Fruit fly (Drosophila melanogaster) whole organism, embryonic: Measurements from ENCODE around the gene bys.

ENCODE experiments used
- CG10267 ChIP-seq: fragments of 200-800 bp; sonication (Bioruptor generic); optimal IDR thresholded peaks from 2 replicates; lab custom pipeline; 2018; ENCODE audit warnings: missing biosample characterization, mild to moderate bottlenecking, missing genetic modification characterization, moderate library complexity
- CG10543 ChIP-seq: fragments of 200-800 bp; sonication (Bioruptor generic); optimal IDR thresholded peaks from 3 replicates; lab custom pipeline; 2017; ENCODE audit warnings: missing biosample characterization, mild to moderate bottlenecking, missing genetic modification characterization, moderate library complexity
- CG10959 ChIP-seq: fragments of 200-800 bp; sonication (Bioruptor generic); IDR thresholded peaks from 2 replicates; pipeline ENCODE4 v1.3.6; 2022; ENCODE audit warnings: missing biosample characterization, missing genetic modification characterization
- CG11504 ChIP-seq: fragments of 200-800 bp; sonication (Bioruptor generic); optimal IDR thresholded peaks from 3 replicates; lab custom pipeline; 2019; ENCODE audit warnings: missing biosample characterization, mild to moderate bottlenecking, missing genetic modification characterization, moderate library complexity
- CG12942 ChIP-seq: fragments of 200-800 bp; sonication (Bioruptor generic); optimal IDR thresholded peaks from 3 replicates; lab custom pipeline; 2016; ENCODE audit warnings: missing biosample characterization, missing genetic modification characterization
- CG15479 ChIP-seq: fragments of 200-800 bp; sonication (Bioruptor generic); optimal IDR thresholded peaks from 3 replicates; lab custom pipeline; 2019; ENCODE audit warnings: missing biosample characterization, mild to moderate bottlenecking, missing genetic modification characterization, moderate library complexity
- CG17359 ChIP-seq: fragments of 200-800 bp; sonication (Bioruptor generic); optimal IDR thresholded peaks from 3 replicates; lab custom pipeline; 2018; ENCODE audit warnings: missing biosample characterization, mild to moderate bottlenecking, missing genetic modification characterization, moderate library complexity
- CG17802 ChIP-seq: fragments of 200-800 bp; sonication (Bioruptor generic); optimal IDR thresholded peaks from 2 replicates; lab custom pipeline; 2018; ENCODE audit warnings: missing biosample characterization, mild to moderate bottlenecking, missing genetic modification characterization, moderate library complexity
- CG17829 ChIP-seq: fragments of 200-800 bp; optimal IDR thresholded peaks from 2 replicates; lab custom pipeline; 2019; ENCODE audit warnings: missing biosample characterization, mild to moderate bottlenecking, missing genetic modification characterization, moderate library complexity
- CG17912 ChIP-seq: fragments of 200-800 bp; sonication (Bioruptor generic); optimal IDR thresholded peaks from 2 replicates; lab custom pipeline; 2018; ENCODE audit warnings: missing biosample characterization, mild to moderate bottlenecking, missing genetic modification characterization
- CG2120 ChIP-seq: fragments of 200-800 bp; sonication (Bioruptor generic); optimal IDR thresholded peaks from 3 replicates; lab custom pipeline; 2016; ENCODE audit warnings: missing biosample characterization, missing genetic modification characterization
- CG2202 ChIP-seq: fragments of 200-800 bp; sonication (Bioruptor generic); optimal IDR thresholded peaks from 2 replicates; lab custom pipeline; 2018; ENCODE audit warnings: missing biosample characterization, mild to moderate bottlenecking, missing genetic modification characterization
- CG2889 ChIP-seq: fragments of 200-800 bp; sonication (Bioruptor generic); IDR thresholded peaks from 3 replicates; pipeline ENCODE4 v1.3.6; 2022; ENCODE audit warnings: missing biosample characterization, missing genetic modification characterization
- CG31224 ChIP-seq: fragments of 200-800 bp; sonication (Bioruptor generic); IDR thresholded peaks from 2 replicates; pipeline ENCODE4 v1.3.6; 2022; ENCODE audit warnings: missing biosample characterization, missing genetic modification characterization
- CG32772 ChIP-seq: fragments of 200-800 bp; sonication (Bioruptor generic); IDR thresholded peaks from 2 replicates; pipeline ENCODE4 v1.3.6; 2022; ENCODE audit warnings: missing biosample characterization, missing genetic modification characterization
- CG4424 ChIP-seq: fragments of 200-800 bp; sonication (Bioruptor generic); optimal IDR thresholded peaks from 3 replicates; lab custom pipeline; 2016; ENCODE audit warnings: missing biosample characterization, missing genetic modification characterization
- CG4854 ChIP-seq: fragments of 200-800 bp; sonication (Bioruptor generic); optimal IDR thresholded peaks from 2 replicates; lab custom pipeline; 2016; ENCODE audit warnings: missing biosample characterization, missing genetic modification characterization, inconsistent platforms
- CG6765 ChIP-seq: fragments of 200-800 bp; sonication (Bioruptor generic); optimal IDR thresholded peaks from 3 replicates; lab custom pipeline; 2017; ENCODE audit warnings: missing biosample characterization, mild to moderate bottlenecking, missing genetic modification characterization
- CHES-1-like ChIP-seq: fragments of 200-800 bp; sonication (Bioruptor generic); optimal IDR thresholded peaks from 2 replicates; lab custom pipeline; 2016; ENCODE audit warnings: missing biosample characterization, missing genetic modification characterization
- Camta ChIP-seq: fragments of 200-800 bp; sonication (Bioruptor generic); optimal IDR thresholded peaks from 2 replicates; lab custom pipeline; 2016; ENCODE audit warnings: missing biosample characterization, missing genetic modification characterization
- E2f1 ChIP-seq: fragments of 200-800 bp; sonication (Bioruptor generic); IDR thresholded peaks from 2 replicates; pipeline ENCODE4 v1.3.6; 2022; ENCODE audit warnings: missing biosample characterization, missing genetic modification characterization
- Ets97D ChIP-seq: fragments of 200-800 bp; sonication (Bioruptor generic); optimal IDR thresholded peaks from 3 replicates; lab custom pipeline; 2016; ENCODE audit warnings: missing biosample characterization, missing genetic modification characterization
- Fer3 ChIP-seq: fragments of 200-800 bp; sonication (Bioruptor generic); optimal IDR thresholded peaks from 2 replicates; lab custom pipeline; 2018; ENCODE audit warnings: missing biosample characterization, mild to moderate bottlenecking, missing genetic modification characterization, moderate library complexity
- Med ChIP-seq: fragments of 200-800 bp; sonication (Bioruptor generic); peaks from one replicate; lab custom pipeline; 2016; ENCODE audit warnings: missing biosample characterization, missing genetic modification characterization, mild to moderate bottlenecking, inconsistent platforms, moderate library complexity
- Spps ChIP-seq: fragments of 200-800 bp; sonication (Bioruptor generic); optimal IDR thresholded peaks from 2 replicates; lab custom pipeline; 2018; ENCODE audit warnings: missing biosample characterization, mild to moderate bottlenecking, missing genetic modification characterization
- Trl ChIP-seq, 3 experiments: fragments of >200 bp in 2 of 3; fragments of 200-800 bp in 1 of 3; sonication (Bioruptor generic) in 1 of 3; optimal IDR thresholded peaks; 2 replicates in 1 of 3; 3 replicates in 2 of 3; lab custom pipeline; 2016 to 2017; ENCODE audit warnings: missing biosample characterization in 1 of 3, missing genetic modification characterization in 1 of 3
- aop ChIP-seq: fragments of 200-800 bp; sonication (Bioruptor generic); IDR thresholded peaks from 2 replicates; pipeline ENCODE4 v1.3.6; 2022; ENCODE audit warnings: missing biosample characterization, missing genetic modification characterization
- bbx ChIP-seq: fragments of 200-800 bp; sonication (Bioruptor generic); IDR thresholded peaks from 2 replicates; pipeline ENCODE4 v1.3.6; 2022; ENCODE audit warnings: missing biosample characterization, missing genetic modification characterization; ENCODE audit not compliant: partially characterized antibody
- corto ChIP-seq: fragments of 200-800 bp; sonication (Bioruptor generic); optimal IDR thresholded peaks from 2 replicates; lab custom pipeline; 2016; ENCODE audit warnings: missing biosample characterization, mild to moderate bottlenecking, missing genetic modification characterization, moderate library complexity
- croc ChIP-seq: fragments of 200-800 bp; sonication (Bioruptor generic); conservative IDR thresholded peaks from 3 replicates; pipeline ENCODE4 v1.3.6; 2022; ENCODE audit warnings: missing biosample characterization, missing genetic modification characterization
- crp ChIP-seq, 2 experiments: fragments of 200-800 bp; sonication (Bioruptor generic); optimal IDR thresholded peaks; 2 replicates in 1 of 2; 3 replicates in 1 of 2; lab custom pipeline; 2017; ENCODE audit warnings: missing biosample characterization in 2 of 2, missing genetic modification characterization in 2 of 2, mild to moderate bottlenecking in 1 of 2, moderate library complexity in 1 of 2
- danr ChIP-seq: fragments of 200-800 bp; sonication (Bioruptor generic); IDR thresholded peaks from 2 replicates; pipeline ENCODE4 v1.3.6; 2022; ENCODE audit warnings: missing biosample characterization, missing genetic modification characterization
- dati ChIP-seq: fragments of 200-800 bp; sonication (Bioruptor generic); IDR thresholded peaks from 2 replicates; pipeline ENCODE4 v1.3.6; 2022; ENCODE audit warnings: missing biosample characterization, missing genetic modification characterization
- dimm ChIP-seq: fragments of 200-800 bp; sonication (Bioruptor generic); IDR thresholded peaks from 2 replicates; pipeline ENCODE4 v1.3.6; 2022; ENCODE audit warnings: missing biosample characterization, missing genetic modification characterization
- en ChIP-seq: fragments of 200-800 bp; sonication (Bioruptor generic); optimal IDR thresholded peaks from 2 replicates; lab custom pipeline; 2016; ENCODE audit warnings: missing biosample characterization, missing genetic modification characterization
- ftz-f1 ChIP-seq: fragments of 200-800 bp; sonication (Bioruptor generic); optimal IDR thresholded peaks from 2 replicates; lab custom pipeline; 2016; ENCODE audit warnings: missing biosample characterization, missing genetic modification characterization
- ken ChIP-seq: fragments of 200-800 bp; sonication (Bioruptor generic); IDR thresholded peaks from 3 replicates; pipeline ENCODE4 v1.3.6; 2022; ENCODE audit warnings: missing biosample characterization, missing genetic modification characterization
- klu ChIP-seq: fragments of 200-800 bp; sonication (Bioruptor generic); IDR thresholded peaks from 2 replicates; pipeline ENCODE4 v1.3.6; 2022; ENCODE audit warnings: missing biosample characterization, missing genetic modification characterization
- kni ChIP-seq: fragments of 200-800 bp; sonication (Bioruptor generic); optimal IDR thresholded peaks from 3 replicates; lab custom pipeline; 2017; ENCODE audit warnings: mild to moderate bottlenecking, missing biosample characterization, missing genetic modification reagents, missing genetic modification characterization
- lilli ChIP-seq: fragments of 200-800 bp; sonication (Bioruptor generic); optimal IDR thresholded peaks from 3 replicates; lab custom pipeline; 2016; ENCODE audit warnings: missing biosample characterization, missing genetic modification characterization
- lmd ChIP-seq: fragments of 200-800 bp; sonication (Bioruptor generic); IDR thresholded peaks from 2 replicates; pipeline ENCODE4 v1.3.6; 2022; ENCODE audit warnings: missing biosample characterization, missing genetic modification characterization
- mam ChIP-seq: fragments of 200-800 bp; sonication (Bioruptor generic); optimal IDR thresholded peaks from 3 replicates; lab custom pipeline; 2016; ENCODE audit warnings: missing biosample characterization, missing genetic modification characterization
- pb ChIP-seq: fragments of 200-800 bp; sonication (Bioruptor generic); optimal IDR thresholded peaks from 3 replicates; lab custom pipeline; 2016; ENCODE audit warnings: missing biosample characterization, missing genetic modification characterization
- rib ChIP-seq: fragments of 200-800 bp; sonication (Bioruptor generic); IDR thresholded peaks from 2 replicates; pipeline ENCODE4 v1.3.6; 2022; ENCODE audit warnings: missing biosample characterization, missing genetic modification characterization
- scrt ChIP-seq: fragments of 200-800 bp; sonication (Bioruptor generic); optimal IDR thresholded peaks from 2 replicates; lab custom pipeline; 2018; ENCODE audit warnings: missing biosample characterization, mild to moderate bottlenecking, missing genetic modification characterization, moderate library complexity
- shn ChIP-seq: fragments of 200-800 bp; sonication (Bioruptor generic); optimal IDR thresholded peaks from 3 replicates; lab custom pipeline; 2016; ENCODE audit warnings: missing biosample characterization, missing genetic modification characterization
- tap ChIP-seq: fragments of 200-800 bp; optimal IDR thresholded peaks from 3 replicates; lab custom pipeline; 2019; ENCODE audit warnings: missing biosample characterization, mild to moderate bottlenecking, missing genetic modification characterization, moderate library complexity
- unpg ChIP-seq: fragments of 200-800 bp; sonication (Bioruptor generic); optimal IDR thresholded peaks from 3 replicates; lab custom pipeline; 2018; ENCODE audit warnings: missing biosample characterization, mild to moderate bottlenecking, missing genetic modification characterization, moderate library complexity
- wdn ChIP-seq: fragments of 200-800 bp; sonication (Bioruptor generic); IDR thresholded peaks from 2 replicates; pipeline ENCODE4 v1.3.6; 2022; ENCODE audit warnings: missing biosample characterization, missing genetic modification characterization
- z ChIP-seq: fragments of 200-800 bp; sonication (Bioruptor generic); IDR thresholded peaks from 3 replicates; pipeline ENCODE4 v1.3.6; 2022; ENCODE audit warnings: missing biosample characterization, missing genetic modification characterization

The bys gene

DNA sequence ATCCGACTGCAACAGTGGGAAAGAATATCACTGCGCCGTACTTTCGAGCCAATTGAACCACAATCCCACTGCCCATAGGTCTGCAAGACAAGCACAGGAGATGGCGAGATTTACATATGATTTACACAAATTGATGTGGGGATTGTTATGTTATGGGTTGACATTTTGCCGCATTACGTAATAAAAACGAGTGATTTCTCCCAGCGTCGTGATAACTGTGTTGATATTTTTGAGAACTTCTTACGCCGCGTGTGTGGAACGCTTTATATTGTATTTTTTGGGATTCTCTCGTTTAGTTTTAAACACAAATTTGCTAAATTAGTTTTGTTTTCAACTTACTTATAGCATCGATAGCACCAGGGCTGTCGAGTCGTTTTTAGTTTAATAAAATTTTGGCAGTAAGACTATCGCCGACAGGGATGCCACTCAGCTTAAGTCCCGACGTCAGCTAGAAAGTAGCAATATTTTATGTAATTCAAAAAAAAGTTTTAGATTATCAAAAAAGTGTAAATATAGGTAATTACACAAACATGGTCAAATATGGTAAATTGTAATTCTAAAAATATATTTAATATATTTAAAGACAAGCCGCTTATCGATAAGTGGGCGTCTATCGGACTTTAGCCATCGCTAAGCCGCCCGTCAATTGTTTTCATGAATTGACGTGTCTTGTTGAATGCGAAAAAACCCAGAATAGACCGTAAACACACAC lies 8.1 kb upstream of the bys start, which contains the start of the genes CG45089, ND-MNLL and p115 (continued):
- TF ChIP-seq rib (GFP tag; lab: Robert Waterston, UW) (no peak), CG2202 (tag; lab: Kevin White, UChicago) (no peak), CG17802 (tag; lab: Kevin White, UChicago) (no peak), Med (GFP tag; lab: Kevin White, UChicago) (peak; percentile 86), Trl (optimal IDR thresholded peaks at IDR 0.05; lab: Kevin White, UChicago) (no peak), Trl (GFP tag; optimal IDR thresholded peaks at IDR 0.05; lab: Kevin White, UChicago) (peak; percentile 20), croc (GFP tag; lab: Robert Waterston, UW) (no peak), CG17829 (tag; lab: Kevin White, UChicago) (peak; percentile 77), Fer3 (peak; percentile 47), shn (GFP tag; lab: Kevin White, UChicago) (peak; percentile 14), CG4424 (GFP tag; lab: Kevin White, UChicago) (peak; percentile 62), CG12942 (GFP tag; lab: Kevin White, UChicago) (peak; percentile 48), en (no peak), mam (GFP tag; lab: Kevin White, UChicago) (peak; percentile 56), Spps (tag; lab: Kevin White, UChicago) (peak; percentile 9), aop (no peak), Camta (GFP tag; lab: Kevin White, UChicago) (no peak), Ets97D (GFP tag; lab: Kevin White, UChicago) (peak; percentile 44), danr (GFP tag; lab: Robert Waterston, UW) (no peak), CG4854 (no peak), crp (GFP tag; optimal IDR thresholded peaks at IDR 0.05; lab: Kevin White, UChicago) (peak in 1 of 2 experiments; percentile 39), CG31224 (GFP tag; lab: Robert Waterston, UW) (no peak), ftz-f1 (GFP tag; lab: Kevin White, UChicago) (no peak), CG10959 (GFP tag; lab: Robert Waterston, UW) (no peak), ken (peak; percentile 46; the same call in 2 of the 3 replicates), dati (no peak), CG10543 (GFP tag; lab: Kevin White, UChicago) (peak; percentile 50), z (no peak), corto (GFP tag; lab: Kevin White, UChicago) (peak; percentile 43), CG2889 (GFP tag; lab: Robert Waterston, UW) (no peak), tap (peak; percentile 39), lilli (GFP tag; lab: Kevin White, UChicago) (peak; percentile 81), E2f1 (no peak), klu (peak; percentile 53), CG15479 (GFP tag; lab: Kevin White, UChicago) (no peak), CG32772 (peak; percentile 39; the same call in 1 of the 2 replicates), CG17912 (GFP tag; lab: Kevin White, UChicago) (no peak), wdn (GFP tag; lab: Robert Waterston, UW) (0 out of 2 replicates have a peak, but pooled peaks have one; percentile 40), dimm (GFP tag; lab: Robert Waterston, UW) (no peak), CG2120 (peak; percentile 71), bbx (GFP tag; lab: Robert Waterston, UW) (no peak), scrt (GFP tag; lab: Kevin White, UChicago) (peak; percentile 25), CG11504 (tag; lab: Kevin White, UChicago) (peak; percentile 65), kni (GFP tag; lab: Kevin White, UChicago) (no peak), CG6765 (GFP tag; lab: Kevin White, UChicago) (peak; percentile 30), lmd (GFP tag; lab: Robert Waterston, UW) (peak; percentile 62), CG10267 (tag; lab: Kevin White, UChicago) (peak; percentile 72), unpg (GFP tag; lab: Kevin White, UChicago) (peak; percentile 60), CHES-1-like (GFP tag; lab: Kevin White, UChicago) (no peak), CG17359 (peak; percentile 66), pb (no peak)
